Fruit fly (Drosophila melanogaster) whole organism, embryonic: Measurements from ENCODE around the gene Spec2.

Experiments
- CG12071 ChIP-seq: fragments of 200-800 bp; sonication (Bioruptor generic); optimal IDR thresholded peaks from 3 replicates; lab custom pipeline; 2018; ENCODE audit warnings: missing biosample characterization, mild to moderate bottlenecking, missing genetic modification characterization
- CG12769 ChIP-seq: fragments of 200-800 bp; sonication (Bioruptor generic); optimal IDR thresholded peaks from 2 replicates; lab custom pipeline; 2019; ENCODE audit warnings: missing biosample characterization, mild to moderate bottlenecking, missing genetic modification characterization, moderate library complexity
- CG13287 ChIP-seq: fragments of 200-800 bp; sonication (Bioruptor generic); IDR thresholded peaks from 2 replicates; pipeline ENCODE4 v1.3.6; 2022; ENCODE audit warnings: missing biosample characterization, missing genetic modification characterization; ENCODE audit not compliant: partially characterized antibody
- CG13775 ChIP-seq: fragments of 200-800 bp; sonication (Bioruptor generic); optimal IDR thresholded peaks from 3 replicates; lab custom pipeline; 2017; ENCODE audit warnings: missing biosample characterization, mild to moderate bottlenecking, missing genetic modification characterization
- CG14441 ChIP-seq: fragments of 200-800 bp; sonication (Bioruptor generic); IDR thresholded peaks from 2 replicates; pipeline ENCODE4 v1.3.6; 2022; ENCODE audit warnings: missing biosample characterization, missing genetic modification characterization
- CG14860 ChIP-seq: fragments of 200-800 bp; sonication (Bioruptor generic); IDR thresholded peaks from 3 replicates; pipeline ENCODE4 v1.3.6; 2022; ENCODE audit warnings: missing biosample characterization, missing genetic modification characterization; ENCODE audit not compliant: partially characterized antibody
- CG15073 ChIP-seq: fragments of 200-800 bp; sonication (Bioruptor generic); optimal IDR thresholded peaks from 2 replicates; lab custom pipeline; 2016; ENCODE audit warnings: missing biosample characterization, missing genetic modification characterization
- CG16779 ChIP-seq: fragments of 200-800 bp; sonication (Bioruptor generic); IDR thresholded peaks from 2 replicates; pipeline ENCODE4 v1.3.6; 2022; ENCODE audit warnings: missing biosample characterization, missing genetic modification characterization
- CG17385 ChIP-seq: fragments of 200-800 bp; sonication (Bioruptor generic); optimal IDR thresholded peaks from 3 replicates; lab custom pipeline; 2018; ENCODE audit warnings: missing biosample characterization, mild to moderate bottlenecking, missing genetic modification characterization
- CG2129 ChIP-seq: fragments of 200-800 bp; sonication (Bioruptor generic); IDR thresholded peaks from 2 replicates; pipeline ENCODE4 v1.3.6; 2022; ENCODE audit warnings: missing biosample characterization, missing genetic modification characterization; ENCODE audit not compliant: partially characterized antibody
- CG2199 ChIP-seq: fragments of 200-800 bp; sonication (Bioruptor generic); IDR thresholded peaks from 3 replicates; pipeline ENCODE4 v1.3.6; 2022; ENCODE audit warnings: missing biosample characterization, missing genetic modification characterization
- CG2678 ChIP-seq: fragments of 200-800 bp; sonication (Bioruptor generic); optimal IDR thresholded peaks from 3 replicates; lab custom pipeline; 2019; ENCODE audit warnings: missing biosample characterization, mild to moderate bottlenecking, missing genetic modification characterization, moderate library complexity
- CG31365 ChIP-seq: fragments of 200-800 bp; sonication (Bioruptor generic); optimal IDR thresholded peaks from 2 replicates; lab custom pipeline; 2018; ENCODE audit warnings: missing biosample characterization, mild to moderate bottlenecking, missing genetic modification characterization
- CG6254 ChIP-seq: fragments of 200-800 bp; sonication (Bioruptor generic); optimal IDR thresholded peaks from 3 replicates; lab custom pipeline; 2017; ENCODE audit warnings: mild to moderate bottlenecking, missing biosample characterization, missing genetic modification reagents, missing genetic modification characterization
- CG6654 ChIP-seq: fragments of 200-800 bp; sonication (Bioruptor generic); optimal IDR thresholded peaks from 2 replicates; lab custom pipeline; 2017; ENCODE audit warnings: missing biosample characterization, mild to moderate bottlenecking, missing genetic modification characterization
- CG8765 ChIP-seq: fragments of 200-800 bp; sonication (Bioruptor generic); IDR thresholded peaks from 2 replicates; pipeline ENCODE4 v1.3.6; 2022; ENCODE audit warnings: missing biosample characterization, missing genetic modification characterization
- CTCF ChIP-seq: fragments of 200-800 bp; sonication (Bioruptor generic); optimal IDR thresholded peaks from 2 replicates; lab custom pipeline; 2017; ENCODE audit warnings: missing biosample characterization, mild to moderate bottlenecking, missing genetic modification characterization, moderate library complexity
- Dfd ChIP-seq, 2 experiments: fragments of >200 bp; optimal IDR thresholded peaks; 2 replicates each; lab custom pipeline; 2017; ENCODE audit warnings: missing biosample characterization in 2 of 2, missing genetic modification characterization in 2 of 2
- Dip2 ChIP-seq: fragments of 200-800 bp; sonication (Bioruptor generic); IDR thresholded peaks from 2 replicates; pipeline ENCODE4 v1.3.6; 2022; ENCODE audit warnings: missing biosample characterization, missing genetic modification characterization
- ERR ChIP-seq: fragments of 200-800 bp; sonication (Bioruptor generic); optimal IDR thresholded peaks from 2 replicates; lab custom pipeline; 2016; ENCODE audit warnings: missing biosample characterization, missing genetic modification characterization
- Ets97D ChIP-seq: fragments of 200-800 bp; sonication (Bioruptor generic); optimal IDR thresholded peaks from 3 replicates; lab custom pipeline; 2016; ENCODE audit warnings: missing biosample characterization, missing genetic modification characterization
- Fer2 ChIP-seq: fragments of 200-800 bp; sonication (Bioruptor generic); optimal IDR thresholded peaks from 2 replicates; lab custom pipeline; 2018; ENCODE audit warnings: missing biosample characterization, mild to moderate bottlenecking, missing genetic modification characterization, moderate library complexity
- Hmr ChIP-seq: fragments of 200-800 bp; sonication (Bioruptor generic); optimal IDR thresholded peaks from 3 replicates; lab custom pipeline; 2017; ENCODE audit warnings: mild to moderate bottlenecking, missing biosample characterization, missing genetic modification reagents, missing genetic modification characterization
- MTF-1 ChIP-seq: fragments of 200-800 bp; sonication (Bioruptor generic); optimal IDR thresholded peaks from 2 replicates; lab custom pipeline; 2018; ENCODE audit warnings: missing biosample characterization, mild to moderate bottlenecking, missing genetic modification characterization, borderline replicate concordance
- Med ChIP-seq: fragments of 200-800 bp; sonication (Bioruptor generic); peaks from one replicate; lab custom pipeline; 2016; ENCODE audit warnings: missing biosample characterization, missing genetic modification characterization, mild to moderate bottlenecking, inconsistent platforms, moderate library complexity
- NC2β ChIP-seq: fragments of 200-800 bp; sonication (Bioruptor generic); optimal IDR thresholded peaks from 2 replicates; lab custom pipeline; 2016; ENCODE audit warnings: missing biosample characterization, missing genetic modification characterization
- Opbp ChIP-seq: fragments of 200-800 bp; sonication (Bioruptor generic); IDR thresholded peaks from 3 replicates; pipeline ENCODE4 v1.3.6; 2022; ENCODE audit warnings: missing biosample characterization, missing genetic modification characterization; ENCODE audit not compliant: partially characterized antibody
- Taf1 ChIP-seq: fragments of 200-800 bp; sonication (Bioruptor generic); IDR thresholded peaks from 2 replicates; pipeline ENCODE4 v1.3.6; 2022; ENCODE audit warnings: missing biosample characterization, missing genetic modification characterization
- aop ChIP-seq: fragments of 200-800 bp; sonication (Bioruptor generic); IDR thresholded peaks from 2 replicates; pipeline ENCODE4 v1.3.6; 2022; ENCODE audit warnings: missing biosample characterization, missing genetic modification characterization
- chif ChIP-seq, 2 experiments: fragments of 200-800 bp; sonication (Bioruptor generic); optimal IDR thresholded peaks; 3 replicates each; lab custom pipeline; 2016; ENCODE audit warnings: missing biosample characterization in 2 of 2, missing genetic modification characterization in 2 of 2
- crol ChIP-seq: fragments of 200-800 bp; sonication (Bioruptor generic); IDR thresholded peaks from 2 replicates; pipeline ENCODE4 v1.3.6; 2022; ENCODE audit warnings: missing biosample characterization, missing genetic modification characterization
- ems ChIP-seq: fragments of 200-800 bp; sonication (Bioruptor generic); optimal IDR thresholded peaks from 3 replicates; lab custom pipeline; 2016; ENCODE audit warnings: missing biosample characterization, missing genetic modification characterization
- gce ChIP-seq: fragments of 200-800 bp; sonication (Bioruptor generic); IDR thresholded peaks from 3 replicates; pipeline ENCODE4 v1.3.6; 2022; ENCODE audit warnings: missing biosample characterization, missing genetic modification characterization
- grau ChIP-seq: fragments of 200-800 bp; optimal IDR thresholded peaks from 3 replicates; lab custom pipeline; 2019; ENCODE audit warnings: missing biosample characterization, mild to moderate bottlenecking, missing genetic modification characterization, moderate library complexity
- ham ChIP-seq: fragments of 200-800 bp; sonication (Bioruptor generic); IDR thresholded peaks from 2 replicates; pipeline ENCODE4 v1.3.6; 2022; ENCODE audit warnings: missing biosample characterization, missing genetic modification characterization
- mirr ChIP-seq: fragments of 200-800 bp; sonication (Bioruptor generic); optimal IDR thresholded peaks from 3 replicates; lab custom pipeline; 2018; ENCODE audit warnings: missing biosample characterization, mild to moderate bottlenecking, missing genetic modification characterization
- prd ChIP-seq, 3 experiments: fragments of >200 bp in 2 of 3; fragments of 200-800 bp in 1 of 3; sonication (Bioruptor generic) in 1 of 3; optimal IDR thresholded peaks in 2 of 3; IDR thresholded peaks in 1 of 3; 2 replicates in 2 of 3; 3 replicates in 1 of 3; pipeline versions ENCODE4 v1.3.6 to Lab custom; 2017 to 2022; ENCODE audit warnings: missing biosample characterization in 1 of 3, missing genetic modification characterization in 1 of 3
- pzg ChIP-seq: fragments of 200-800 bp; sonication (Bioruptor generic); optimal IDR thresholded peaks from 3 replicates; lab custom pipeline; 2018; ENCODE audit warnings: missing biosample characterization, mild to moderate bottlenecking, missing genetic modification characterization, moderate library complexity
- rib ChIP-seq: fragments of 200-800 bp; sonication (Bioruptor generic); IDR thresholded peaks from 2 replicates; pipeline ENCODE4 v1.3.6; 2022; ENCODE audit warnings: missing biosample characterization, missing genetic modification characterization
- sima ChIP-seq: fragments of 200-800 bp; sonication (Bioruptor generic); optimal IDR thresholded peaks from 2 replicates; lab custom pipeline; 2016; ENCODE audit warnings: missing biosample characterization, missing genetic modification characterization
- trh ChIP-seq: fragments of 200-800 bp; sonication (Bioruptor generic); optimal IDR thresholded peaks from 2 replicates; lab custom pipeline; 2016; ENCODE audit warnings: missing biosample characterization, missing genetic modification characterization
- ttk ChIP-seq: fragments of 200-800 bp; sonication (Bioruptor generic); IDR thresholded peaks from 2 replicates; pipeline ENCODE4 v2.1.2; 2022; ENCODE audit warnings: missing biosample characterization, missing genetic modification characterization
- usp ChIP-seq: fragments of >200 bp; optimal IDR thresholded peaks from 2 replicates; lab custom pipeline; 2017; ENCODE audit warnings: missing biosample characterization, missing genetic modification characterization
- zf30C ChIP-seq: fragments of 200-800 bp; sonication (Bioruptor generic); optimal IDR thresholded peaks from 3 replicates; lab custom pipeline; 2018; ENCODE audit warnings: missing biosample characterization, mild to moderate bottlenecking, missing genetic modification characterization
- zfh1 ChIP-seq: fragments of 200-800 bp; sonication (Bioruptor generic); IDR thresholded peaks from 3 replicates; pipeline ENCODE4 v1.3.6; 2022; ENCODE audit warnings: missing biosample characterization, missing genetic modification characterization

The Spec2 gene

dm6 chr3R:5647705-5648568 is 24.0 kb upstream of the Spec2 start (continued):
- TF ChIP-seq CTCF (GFP tag; lab: Kevin White, UChicago) (no peak), Opbp (GFP tag; lab: Robert Waterston, UW) (no peak), chif (GFP tag; optimal IDR thresholded peaks at IDR 0.05; lab: Kevin White, UChicago) (no peak), Hmr (no peak), CG13775 (no peak), CG12071 (GFP tag; lab: Kevin White, UChicago) (no peak), gce (GFP tag; lab: Robert Waterston, UW) (no peak), CG12769 (tag; lab: Kevin White, UChicago) (peak; percentile 53), aop (GFP tag; lab: Robert Waterston, UW) (no peak), NC2β (GFP tag; lab: Kevin White, UChicago) (no peak), crol (GFP tag; lab: Robert Waterston, UW) (peak; percentile 72), CG2199 (GFP tag; lab: Robert Waterston, UW) (no peak), rib (GFP tag; lab: Robert Waterston, UW) (peak; percentile 8), grau (tag; lab: Kevin White, UChicago) (no peak), trh (GFP tag; lab: Kevin White, UChicago) (no peak)

dm6 chr3R:5643421-5643820 is 19.5 kb upstream of the Spec2 start:
- no peak for TF ChIP-seq CG8765 (GFP tag; lab: Robert Waterston, UW)
- TF ChIP-seq Ets97D (GFP tag; lab: Kevin White, UChicago), result no peak
- TF ChIP-seq ham (GFP tag; lab: Robert Waterston, UW), result no peak
- peak; percentile 60 for TF ChIP-seq Med (GFP tag; lab: Kevin White, UChicago)
- no peak for TF ChIP-seq CG14860 (GFP tag; lab: Robert Waterston, UW)
- TF ChIP-seq zf30C, result no peak

dm6 chr3R:5636519-5637430 is 12.8 kb upstream of the Spec2 start, which contains the start of the genes CG31548 and CG12170:
Gene CG31548 (minus strand): TSS chr3R:5636852.
Gene CG12170 (plus strand): TSS chr3R:5637234.
- no peak for TF ChIP-seq CG6254 (GFP tag; lab: Kevin White, UChicago)
- TF ChIP-seq prd (optimal IDR thresholded peaks at IDR 0.05; lab: Kevin White, UChicago), result no peak
- peak; percentile 42; the same call in 1 of the 3 replicates for TF ChIP-seq prd (GFP tag; IDR thresholded peaks at IDR 0.05; lab: Robert Waterston, UW)
- no peak for TF ChIP-seq CG15073 (GFP tag; lab: Kevin White, UChicago)
- TF ChIP-seq CG13287 (GFP tag; lab: Robert Waterston, UW), result no peak
- TF ChIP-seq Taf1 (GFP tag; lab: Robert Waterston, UW), result no peak
- no peak for TF ChIP-seq ems (GFP tag; lab: Kevin White, UChicago)
- no peak for TF ChIP-seq Dip2 (GFP tag; lab: Robert Waterston, UW)
- TF ChIP-seq mirr, result no peak
- TF ChIP-seq pzg (GFP tag; lab: Kevin White, UChicago), result peak; percentile 15
- no peak for TF ChIP-seq CG2129 (GFP tag; lab: Robert Waterston, UW)
- 0 out of 3 replicates have a peak, but pooled peaks have one; percentile 43 for TF ChIP-seq zfh1 (GFP tag; lab: Robert Waterston, UW)
- 0 out of 2 replicates have a peak, but pooled peaks have one; percentile 15 for TF ChIP-seq ttk (GFP tag; lab: Robert Waterston, UW)
- no peak for TF ChIP-seq MTF-1
- TF ChIP-seq CG17385, result no peak
- TF ChIP-seq Fer2 (tag; lab: Kevin White, UChicago), result no peak
- no peak for TF ChIP-seq CG16779 (GFP tag; lab: Robert Waterston, UW)
- TF ChIP-seq sima (GFP tag; lab: Kevin White, UChicago), result no peak
- TF ChIP-seq ERR (GFP tag; lab: Kevin White, UChicago), result no peak
- TF ChIP-seq CG2678, result no peak
- TF ChIP-seq CG14441 (GFP tag; lab: Robert Waterston, UW), result no peak
- TF ChIP-seq usp, result no peak
- TF ChIP-seq Dfd (GFP tag; optimal IDR thresholded peaks at IDR 0.05; lab: Kevin White, UChicago), result no peak
- TF ChIP-seq CG31365 (tag; lab: Kevin White, UChicago), result no peak
- no peak for TF ChIP-seq CG6654 (GFP tag; lab: Kevin White, UChicago)
